Worm (Caenorhabditis elegans) whole organism, L1 larva: Measurements from ENCODE around the gene srz-56.

Source experiments
- Y116A8C.19 ChIP-seq: sonication (generic microtip); optimal IDR thresholded peaks from 2 replicates; lab custom pipeline; 2016; ENCODE audit warnings: missing compliant biosample characterization, missing genetic modification characterization, borderline replicate concordance
- aly-2 ChIP-seq: fragments of 150-350 bp; optimal IDR thresholded peaks from 2 replicates; lab custom pipeline; 2014; ENCODE audit warnings: missing biosample characterization, missing genetic modification characterization
- ceh-63 ChIP-seq: fragments of 200-800 bp; sonication (Bioruptor generic); optimal IDR thresholded peaks from 2 replicates; lab custom pipeline; 2018; ENCODE audit warnings: mild to moderate bottlenecking, missing genetic modification characterization, missing compliant biosample characterization
- ceh-82 ChIP-seq, 3 experiments: fragments of 150-350 bp in 1 of 3; sonication (generic microtip) in 2 of 3; optimal IDR thresholded peaks; 2 replicates each; lab custom pipeline; 2014 to 2017; ENCODE audit warnings: missing biosample characterization in 3 of 3, missing genetic modification characterization in 3 of 3
- ceh-88 ChIP-seq: fragments of 200-800 bp; sonication (Bioruptor generic); IDR thresholded peaks from 2 replicates; pipeline ENCODE4 v1.3.6; 2022; ENCODE audit warnings: missing genetic modification characterization, missing compliant biosample characterization
- ces-1 ChIP-seq: fragments of 150-350 bp; optimal IDR thresholded peaks from 2 replicates; lab custom pipeline; 2014; ENCODE audit warnings: missing biosample characterization, missing genetic modification reagents, missing genetic modification characterization
- dpl-1 ChIP-seq, 3 experiments: fragments of 150-350 bp in 2 of 3; sonication (generic microtip) in 1 of 3; optimal IDR thresholded peaks; 2 replicates each; lab custom pipeline; 2014 to 2017; ENCODE audit warnings: missing biosample characterization in 3 of 3, missing genetic modification characterization in 3 of 3, missing genetic modification reagents in 3 of 3
- efl-3 ChIP-seq: fragments of 200-800 bp; sonication (Bioruptor generic); optimal IDR thresholded peaks from 2 replicates; lab custom pipeline; 2018; ENCODE audit warnings: mild to moderate bottlenecking, missing genetic modification characterization, missing compliant biosample characterization
- egl-13 ChIP-seq: sonication (generic microtip); optimal IDR thresholded peaks from 2 replicates; lab custom pipeline; 2016; ENCODE audit warnings: missing genotype, missing genetic modification reagents, missing genetic modification characterization, missing compliant biosample characterization
- fkh-8 ChIP-seq: sonication (generic microtip); optimal IDR thresholded peaks from 2 replicates; lab custom pipeline; 2016; ENCODE audit warnings: mild to moderate bottlenecking, missing genetic modification characterization, missing compliant biosample characterization
- fos-1 ChIP-seq: fragments of 150-350 bp; optimal IDR thresholded peaks from 2 replicates; lab custom pipeline; 2014; ENCODE audit warnings: missing biosample characterization, missing genetic modification characterization
- grh-1 ChIP-seq: fragments of 200-800 bp; sonication (Bioruptor generic); IDR thresholded peaks from 2 replicates; pipeline ENCODE4 v1.3.6; 2022; ENCODE audit warnings: missing genetic modification reagents, missing genetic modification characterization, missing compliant biosample characterization
- hlh-17 ChIP-seq: fragments of 200-800 bp; sonication (Bioruptor generic); optimal IDR thresholded peaks from 2 replicates; lab custom pipeline; 2018; ENCODE audit warnings: missing genetic modification characterization, mild to moderate bottlenecking, missing compliant biosample characterization, moderate library complexity, borderline replicate concordance
- isw-1 ChIP-seq: fragments of 200-800 bp; sonication (Bioruptor generic); IDR thresholded peaks from 2 replicates; pipeline ENCODE4 v1.3.6; 2022; ENCODE audit warnings: missing genetic modification characterization, missing compliant biosample characterization
- jun-1 ChIP-seq: fragments of 150-350 bp; optimal IDR thresholded peaks from 2 replicates; lab custom pipeline; 2014; ENCODE audit warnings: missing biosample characterization, missing genetic modification reagents, missing genetic modification characterization
- lin-13 ChIP-seq: fragments of 150-350 bp; optimal IDR thresholded peaks from 2 replicates; lab custom pipeline; 2014; ENCODE audit warnings: missing biosample characterization, missing genetic modification reagents, missing genetic modification characterization
- lin-15B ChIP-seq: fragments of 150-350 bp; sonication (generic microtip); optimal IDR thresholded peaks from 3 replicates; lab custom pipeline; 2014; ENCODE audit warnings: missing biosample characterization, missing genetic modification characterization
- lin-35 ChIP-seq, 2 experiments: fragments of 150-350 bp; optimal IDR thresholded peaks; 2 replicates each; lab custom pipeline; 2014; ENCODE audit warnings: missing biosample characterization in 2 of 2, missing genetic modification characterization in 2 of 2, missing genetic modification reagents in 2 of 2
- lir-3 ChIP-seq: sonication (generic microtip); optimal IDR thresholded peaks from 2 replicates; lab custom pipeline; 2016; ENCODE audit warnings: mild to moderate bottlenecking, missing genetic modification characterization, moderate library complexity, missing compliant biosample characterization; ENCODE audit not compliant: poor library complexity
- nhr-20 ChIP-seq: sonication (generic microtip); optimal IDR thresholded peaks from 2 replicates; lab custom pipeline; 2016; ENCODE audit warnings: mild to moderate bottlenecking, missing genetic modification characterization, missing compliant biosample characterization
- nhr-237 ChIP-seq: fragments of 150-350 bp; optimal IDR thresholded peaks from 2 replicates; lab custom pipeline; 2014; ENCODE audit warnings: missing biosample characterization, missing genetic modification characterization
- nhr-84 ChIP-seq: sonication (generic microtip); optimal IDR thresholded peaks from 2 replicates; lab custom pipeline; 2017; ENCODE audit warnings: missing biosample characterization, missing genetic modification characterization
- nhr-90 ChIP-seq: sonication (generic microtip); optimal IDR thresholded peaks from 2 replicates; lab custom pipeline; 2016; ENCODE audit warnings: mild to moderate bottlenecking, missing genetic modification characterization, missing compliant biosample characterization; ENCODE audit not compliant: poor library complexity
- pag-3 ChIP-seq: sonication (generic microtip); optimal IDR thresholded peaks from 2 replicates; lab custom pipeline; 2017; ENCODE audit warnings: missing genetic modification characterization, mild to moderate bottlenecking, missing compliant biosample characterization, antibody characterized with exemption, borderline replicate concordance; ENCODE audit not compliant: insufficient read depth
- snpc-4 ChIP-seq: fragments of 150-350 bp; optimal IDR thresholded peaks from 2 replicates; lab custom pipeline; 2014; ENCODE audit warnings: missing biosample characterization, missing genetic modification characterization
- sptf-1 ChIP-seq: fragments of 150-350 bp; optimal IDR thresholded peaks from 2 replicates; lab custom pipeline; 2014; ENCODE audit warnings: missing biosample characterization, missing genetic modification characterization
- sup-37 ChIP-seq: fragments of 200-800 bp; sonication (Bioruptor generic); optimal IDR thresholded peaks from 2 replicates; lab custom pipeline; 2018; ENCODE audit warnings: mild to moderate bottlenecking, missing genetic modification characterization, missing compliant biosample characterization
- tlp-1 ChIP-seq: fragments of 150-350 bp; optimal IDR thresholded peaks from 2 replicates; lab custom pipeline; 2014; ENCODE audit warnings: missing biosample characterization, missing genetic modification characterization
- unc-86 ChIP-seq: sonication (generic microtip); optimal IDR thresholded peaks from 2 replicates; lab custom pipeline; 2016; ENCODE audit warnings: missing genetic modification characterization, missing compliant biosample characterization
- xbp-1 ChIP-seq: sonication (generic microtip); optimal IDR thresholded peaks from 2 replicates; lab custom pipeline; 2016; ENCODE audit warnings: missing genetic modification characterization, missing compliant biosample characterization
- zag-1 ChIP-seq: fragments of 150-350 bp; optimal IDR thresholded peaks from 2 replicates; lab custom pipeline; 2014; ENCODE audit warnings: missing biosample characterization, missing genetic modification characterization
- ztf-11 ChIP-seq, 2 experiments: sonication (generic microtip); optimal IDR thresholded peaks; 2 replicates each; lab custom pipeline; 2016 to 2017; ENCODE audit warnings: missing genetic modification characterization in 2 of 2, missing biosample characterization in 1 of 2, missing compliant biosample characterization in 1 of 2

The srz-56 gene

ce11 chrIII:2240471-2240870 lies at the start of gene srz-56:
TSS of gene srz-56 (plus strand) at chrIII:2240771.
- TF ChIP-seq nhr-90 (tag; lab: Kevin White, UChicago) = no peak
- no peak for TF ChIP-seq aly-2 (tag; lab: Kevin White, UChicago)
- no peak for TF ChIP-seq pag-3 (tag; lab: Kevin White, UChicago)
- TF ChIP-seq nhr-84 (tag; lab: Kevin White, UChicago) = no peak
- TF ChIP-seq fos-1 (tag; lab: Kevin White, UChicago) = no peak
- no peak for TF ChIP-seq Y116A8C.19 (tag; lab: Kevin White, UChicago)
- TF ChIP-seq snpc-4 = no peak
- no peak for TF ChIP-seq ceh-63 (GFP tag; lab: Kevin White, UChicago)
- no peak for TF ChIP-seq tlp-1
- TF ChIP-seq efl-3 = no peak
- no peak for TF ChIP-seq ceh-88 (GFP tag; lab: Robert Waterston, UW)
- TF ChIP-seq grh-1 (GFP tag; lab: Robert Waterston, UW) = no peak
- no peak for TF ChIP-seq ces-1 (GFP tag; lab: Kevin White, UChicago)
- no peak for TF ChIP-seq hlh-17
- TF ChIP-seq lin-15B (tag; lab: Kevin White, UChicago) = no peak
- TF ChIP-seq sptf-1 (tag; lab: Kevin White, UChicago) = no peak
- no peak for TF ChIP-seq nhr-20 (tag; lab: Kevin White, UChicago)
- TF ChIP-seq unc-86 = no peak

- TF ChIP-seq ceh-88 (GFP tag; lab: Robert Waterston, UW) = no peak
- TF ChIP-seq isw-1 = no peak
- no peak for TF ChIP-seq sup-37
- no peak for TF ChIP-seq xbp-1 (tag; lab: Kevin White, UChicago)
- TF ChIP-seq pag-3 (tag; lab: Kevin White, UChicago) = no peak
- TF ChIP-seq zag-1 (tag; lab: Kevin White, UChicago) = no peak
- no peak for TF ChIP-seq fkh-8 (tag; lab: Kevin White, UChicago)
- TF ChIP-seq sptf-1 (tag; lab: Kevin White, UChicago) = no peak
- TF ChIP-seq lir-3 (tag; lab: Kevin White, UChicago) = no peak
- no peak for TF ChIP-seq lin-15B (tag; lab: Kevin White, UChicago)
Measured at ce11 chrIII:2197706-2198105, 42.9 kb upstream of the srz-56 start, which contains the start of gene C39B5.6. TSS of gene C39B5.6 (plus strand) at chrIII:2198006.

- no peak for TF ChIP-seq jun-1 (tag; lab: Kevin White, UChicago)
- no peak for TF ChIP-seq dpl-1 (GFP tag; optimal IDR thresholded peaks at IDR 0.05; lab: Kevin White, UChicago)
- TF ChIP-seq nhr-237 (tag; lab: Kevin White, UChicago) = no peak
- TF ChIP-seq lin-35 (GFP tag; optimal IDR thresholded peaks at IDR 0.05; lab: Kevin White, UChicago) = no peak
- TF ChIP-seq tlp-1 = no peak
- no peak for TF ChIP-seq egl-13 (tag; lab: Kevin White, UChicago)
- TF ChIP-seq ceh-82 (tag; optimal IDR thresholded peaks at IDR 0.05; lab: Kevin White, UChicago) = no peak
- no peak for TF ChIP-seq ztf-11 (tag; optimal IDR thresholded peaks at IDR 0.05; lab: Kevin White, UChicago)
- TF ChIP-seq, all 84 proteins: peak for 0
Measured at ce11 chrIII:2205155-2205554, 35.4 kb upstream of the srz-56 start.

- no peak for TF ChIP-seq lin-13 (GFP tag; lab: Kevin White, UChicago)
Measured at ce11 chrIII:2207864-2208263, 32.7 kb upstream of the srz-56 start, which contains the start of gene C39B5.5. TSS of gene C39B5.5 (plus strand) at chrIII:2208164.

- TF ChIP-seq xbp-1 (tag; lab: Kevin White, UChicago) = no peak
Measured at ce11 chrIII:2210601-2211000, 30.0 kb upstream of the srz-56 start.
